Worm (Caenorhabditis elegans): ENCODE measurements around the gene exos-2.

ce11 chrIV:6366032-6366431 is 49.2 kb upstream of the exos-2 start:
- TF ChIP-seq cog-1 (tag; optimal IDR thresholded peaks at IDR 0.05) (no peak), klf-2 (GFP tag; conservative IDR thresholded peaks at IDR 0.05) (no peak), ztf-29 (GFP tag; IDR thresholded peaks at IDR 0.05) (no peak), flt-1 (GFP tag; IDR thresholded peaks at IDR 0.05) (no peak), med-1 (GFP tag; optimal IDR thresholded peaks at IDR 0.05; ENCODE audit: insufficient read depth) (no peak)
